Worm (Caenorhabditis elegans) whole organism, late embryonic: ENCODE results near the gene K02E11.6.

Experiments
- C38D4.7 ChIP-seq: fragments of 200-800 bp; sonication (Bioruptor generic); optimal IDR thresholded peaks from 2 replicates; lab custom pipeline; 2018; ENCODE audit warnings: mild to moderate bottlenecking, missing genetic modification characterization, moderate library complexity, missing compliant biosample characterization
- F13H6.1 ChIP-seq: sonication (generic microtip); optimal IDR thresholded peaks from 2 replicates; lab custom pipeline; 2016; ENCODE audit warnings: missing genetic modification characterization, missing compliant biosample characterization
- ama-1 ChIP-seq: fragments of 150-350 bp; optimal IDR thresholded peaks from 2 replicates; lab custom pipeline; 2014
- ets-4 ChIP-seq: sonication (generic microtip); optimal IDR thresholded peaks from 2 replicates; lab custom pipeline; 2016; ENCODE audit warnings: missing genetic modification characterization, missing compliant biosample characterization
- eyg-1 ChIP-seq: sonication (generic microtip); optimal IDR thresholded peaks from 2 replicates; lab custom pipeline; 2016; ENCODE audit warnings: missing genotype, missing genetic modification characterization, missing compliant biosample characterization
- hlh-30 ChIP-seq: sonication (generic microtip); optimal IDR thresholded peaks from 2 replicates; lab custom pipeline; 2017; ENCODE audit warnings: antibody characterized with exemption, missing genetic modification characterization, missing compliant biosample characterization; ENCODE audit not compliant: insufficient read depth
- unc-55 ChIP-seq: sonication (generic microtip); optimal IDR thresholded peaks from 2 replicates; lab custom pipeline; 2017; ENCODE audit warnings: missing biosample characterization, missing genetic modification reagents, missing genetic modification characterization

DNA sequence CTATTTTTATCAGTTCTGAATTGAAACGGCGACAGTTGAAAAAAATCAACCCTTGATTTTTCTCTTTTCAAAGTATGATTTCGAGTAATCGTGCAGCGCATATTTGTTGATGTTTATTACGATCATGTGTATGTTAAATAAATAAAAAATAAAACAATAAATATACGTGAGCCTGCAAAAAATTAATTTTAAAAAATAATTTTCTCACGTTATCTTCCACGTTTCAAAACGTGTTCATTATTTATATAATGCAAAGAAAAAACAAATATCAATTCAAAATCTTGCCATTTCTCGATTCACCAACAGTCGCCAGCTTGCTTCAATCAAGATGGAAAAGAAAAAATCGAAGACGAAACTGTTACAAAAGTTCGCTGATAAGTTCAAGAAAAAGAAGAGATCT, 34.6 kb downstream of the K02E11.6 start, which contains the start of gene F40G12.10:
- no peak for TF ChIP-seq ama-1 (lab: Kevin White, UChicago)
- no peak for TF ChIP-seq F13H6.1 (tag; lab: Kevin White, UChicago)
- TF ChIP-seq ets-4 (tag; lab: Kevin White, UChicago), result no peak
- no peak for TF ChIP-seq C38D4.7 (GFP tag; lab: Kevin White, UChicago)
- TF ChIP-seq unc-55 (GFP tag; lab: Kevin White, UChicago), result no peak
- no peak for TF ChIP-seq hlh-30 (tag; lab: Kevin White, UChicago)
- TF ChIP-seq eyg-1, result no peak
